Worm (Caenorhabditis elegans) whole organism, L4 larva: ENCODE measurements around the gene F59G1.8.

Experiments used
- F26F4.8 ChIP-seq: fragments of 200-800 bp; sonication (Bioruptor generic); conservative IDR thresholded peaks from 2 replicates; pipeline ENCODE4 v1.3.6; 2022; ENCODE audit warnings: missing genetic modification characterization, missing compliant biosample characterization
- F37D6.2 ChIP-seq: sonication (generic microtip); optimal IDR thresholded peaks from 2 replicates; lab custom pipeline; 2016; ENCODE audit warnings: mild to moderate bottlenecking, missing genetic modification characterization, missing compliant biosample characterization
- F44E2.7 ChIP-seq: fragments of 200-800 bp; sonication (Bioruptor generic); IDR thresholded peaks from 2 replicates; pipeline ENCODE4 v2.1.2; 2022; ENCODE audit warnings: missing genetic modification characterization, missing compliant biosample characterization
- F49E8.2 ChIP-seq: sonication (generic microtip); optimal IDR thresholded peaks from 2 replicates; lab custom pipeline; 2016; ENCODE audit warnings: missing compliant biosample characterization, mild to moderate bottlenecking, missing genetic modification characterization, borderline replicate concordance
- T20F7.1 ChIP-seq: fragments of 200-800 bp; sonication (Bioruptor generic); optimal IDR thresholded peaks from 2 replicates; lab custom pipeline; 2018; ENCODE audit warnings: mild to moderate bottlenecking, missing genetic modification characterization, missing compliant biosample characterization
- Y105C5A.15 ChIP-seq: fragments of 200-800 bp; sonication (Bioruptor generic); IDR thresholded peaks from 2 replicates; pipeline ENCODE4 v1.3.6; 2022; ENCODE audit warnings: missing genetic modification characterization, missing compliant biosample characterization
- Y5F2A.4 ChIP-seq: fragments of 200-800 bp; sonication (Bioruptor generic); optimal IDR thresholded peaks from 2 replicates; lab custom pipeline; 2018; ENCODE audit warnings: mild to moderate bottlenecking, missing genetic modification characterization, missing compliant biosample characterization
- Y75B8A.6 ChIP-seq: fragments of 200-800 bp; sonication (Bioruptor generic); IDR thresholded peaks from 2 replicates; pipeline ENCODE4 v1.3.6; 2022; ENCODE audit warnings: missing genetic modification reagents, missing genetic modification characterization, missing compliant biosample characterization
- aha-1 ChIP-seq: fragments of 150-350 bp; peaks from one replicate; lab custom pipeline; 2014; ENCODE audit warnings: missing biosample characterization, missing genetic modification characterization
- aly-2 ChIP-seq: sonication (generic microtip); optimal IDR thresholded peaks from 2 replicates; lab custom pipeline; 2018; ENCODE audit warnings: missing biosample characterization, missing genetic modification characterization
- attf-4 ChIP-seq: sonication (generic microtip); optimal IDR thresholded peaks from 3 replicates; lab custom pipeline; 2017; ENCODE audit warnings: missing biosample characterization, missing genetic modification characterization
- ceh-28 ChIP-seq: fragments of 150-350 bp; optimal IDR thresholded peaks from 2 replicates; lab custom pipeline; 2014; ENCODE audit warnings: missing biosample characterization, missing genetic modification reagents, missing genetic modification characterization
- ctbp-1 ChIP-seq: fragments of 200-800 bp; sonication (Bioruptor generic); IDR thresholded peaks from 2 replicates; pipeline ENCODE4 v1.3.6; 2022; ENCODE audit warnings: missing genetic modification reagents, missing genetic modification characterization, missing compliant biosample characterization
- daf-12 ChIP-seq: fragments of 150-350 bp; optimal IDR thresholded peaks from 2 replicates; lab custom pipeline; 2014; ENCODE audit warnings: missing biosample characterization, missing genetic modification reagents, missing genetic modification characterization
- daf-16 ChIP-seq, 3 experiments: sonication (generic microtip); optimal IDR thresholded peaks; 2 replicates each; lab custom pipeline; 2016 to 2017; ENCODE audit warnings: missing genetic modification characterization in 3 of 3, missing genetic modification reagents in 3 of 3, mild to moderate bottlenecking in 2 of 3, missing compliant biosample characterization in 2 of 3, missing biosample characterization in 1 of 3, moderate library complexity in 1 of 3
- daf-8 ChIP-seq: fragments of 200-800 bp; sonication (Bioruptor generic); IDR thresholded peaks from 2 replicates; pipeline ENCODE4 v1.3.6; 2022; ENCODE audit warnings: missing genetic modification characterization, missing compliant biosample characterization
- dmd-6 ChIP-seq: fragments of 200-800 bp; sonication (Bioruptor generic); IDR thresholded peaks from 2 replicates; pipeline ENCODE4 v1.3.6; 2022; ENCODE audit warnings: missing genetic modification reagents, missing genetic modification characterization, missing compliant biosample characterization
- dpl-1 ChIP-seq: fragments of 150-350 bp; optimal IDR thresholded peaks from 2 replicates; lab custom pipeline; 2014; ENCODE audit warnings: missing biosample characterization, missing genetic modification reagents, missing genetic modification characterization
- dve-1 ChIP-seq: sonication (generic microtip); optimal IDR thresholded peaks from 2 replicates; lab custom pipeline; 2017; ENCODE audit warnings: antibody characterized with exemption, mild to moderate bottlenecking, missing genetic modification characterization, missing compliant biosample characterization; ENCODE audit not compliant: insufficient read depth
- egl-43 ChIP-seq: fragments of 200-800 bp; sonication (Bioruptor generic); IDR thresholded peaks from 2 replicates; pipeline ENCODE4 v1.3.6; 2022; ENCODE audit warnings: missing genetic modification reagents, missing genetic modification characterization, missing compliant biosample characterization
- fkh-10 ChIP-seq: fragments of 150-350 bp; optimal IDR thresholded peaks from 2 replicates; lab custom pipeline; 2014; ENCODE audit warnings: missing biosample characterization, missing genetic modification reagents, missing genetic modification characterization
- hlh-30 ChIP-seq: sonication (generic microtip); optimal IDR thresholded peaks from 2 replicates; lab custom pipeline; 2017; ENCODE audit warnings: antibody characterized with exemption, mild to moderate bottlenecking, missing genetic modification characterization, missing compliant biosample characterization; ENCODE audit not compliant: insufficient read depth
- hmg-1.1 ChIP-seq: fragments of 200-800 bp; sonication (Bioruptor generic); IDR thresholded peaks from 2 replicates; pipeline ENCODE4 v1.3.6; 2022; ENCODE audit warnings: missing genetic modification reagents, missing genetic modification characterization, missing compliant biosample characterization
- jun-1 ChIP-seq: fragments of 150-350 bp; optimal IDR thresholded peaks from 2 replicates; lab custom pipeline; 2014; ENCODE audit warnings: missing biosample characterization, missing genetic modification reagents, missing genetic modification characterization
- lim-7 ChIP-seq: fragments of 200-800 bp; sonication (Bioruptor generic); IDR thresholded peaks from 2 replicates; pipeline ENCODE4 v1.3.6; 2022; ENCODE audit warnings: missing genetic modification characterization, missing compliant biosample characterization
- lin-1 ChIP-seq: fragments of 200-800 bp; sonication (Bioruptor generic); IDR thresholded peaks from 2 replicates; pipeline ENCODE4 v1.3.6; 2022; ENCODE audit warnings: missing genetic modification reagents, missing genetic modification characterization, missing compliant biosample characterization
- lin-13 ChIP-seq: fragments of 150-350 bp; optimal IDR thresholded peaks from 2 replicates; lab custom pipeline; 2014; ENCODE audit warnings: missing biosample characterization, missing genetic modification reagents, missing genetic modification characterization
- lin-15B ChIP-seq: fragments of 150-350 bp; sonication (generic microtip); optimal IDR thresholded peaks from 3 replicates; lab custom pipeline; 2014; ENCODE audit warnings: missing biosample characterization, missing genetic modification characterization
- lin-38 ChIP-seq: fragments of 200-800 bp; sonication (Bioruptor generic); IDR thresholded peaks from 2 replicates; pipeline ENCODE4 v1.3.6; 2022; ENCODE audit warnings: missing genetic modification reagents, missing genetic modification characterization, missing compliant biosample characterization
- lin-39 ChIP-seq: fragments of 150-350 bp; optimal IDR thresholded peaks from 2 replicates; lab custom pipeline; 2014; ENCODE audit warnings: missing biosample characterization, missing genetic modification reagents, missing genetic modification characterization
- lir-3 ChIP-seq: sonication (generic microtip); optimal IDR thresholded peaks from 2 replicates; lab custom pipeline; 2016; ENCODE audit warnings: mild to moderate bottlenecking, missing genetic modification characterization, missing compliant biosample characterization
- lsy-2 ChIP-seq, 2 experiments: fragments of 150-350 bp in 1 of 2; sonication (generic microtip) in 1 of 2; optimal IDR thresholded peaks; 2 replicates each; lab custom pipeline; 2014 to 2017; ENCODE audit warnings: missing biosample characterization in 2 of 2, missing genetic modification characterization in 2 of 2
- madf-5 ChIP-seq, 2 experiments: fragments of 200-800 bp; sonication (Bioruptor generic); IDR thresholded peaks; 2 replicates each; pipeline ENCODE4 v1.3.6; 2022; ENCODE audit warnings: missing compliant biosample characterization in 2 of 2, missing genetic modification characterization in 2 of 2
- mep-1 ChIP-seq: fragments of 150-350 bp; sonication (generic microtip); optimal IDR thresholded peaks from 3 replicates; lab custom pipeline; 2014; ENCODE audit warnings: missing biosample characterization, missing genetic modification characterization
- mes-2 ChIP-seq: sonication (generic microtip); optimal IDR thresholded peaks from 2 replicates; lab custom pipeline; 2016; ENCODE audit warnings: missing genotype, mild to moderate bottlenecking, missing genetic modification characterization, missing compliant biosample characterization; ENCODE audit not compliant: poor library complexity, severe bottlenecking
- nhr-11 ChIP-seq: fragments of 150-350 bp; optimal IDR thresholded peaks from 2 replicates; lab custom pipeline; 2014; ENCODE audit warnings: missing biosample characterization, missing genetic modification characterization
- nhr-237 ChIP-seq: sonication (generic microtip); optimal IDR thresholded peaks from 2 replicates; lab custom pipeline; 2017; ENCODE audit warnings: missing biosample characterization, missing genetic modification characterization
- nhr-25 ChIP-seq: sonication (generic microtip); optimal IDR thresholded peaks from 2 replicates; lab custom pipeline; 2017; ENCODE audit warnings: missing genetic modification characterization, mild to moderate bottlenecking, missing compliant biosample characterization, antibody characterized with exemption, moderate library complexity, borderline replicate concordance; ENCODE audit not compliant: insufficient read depth
- nhr-28 ChIP-seq: fragments of 150-350 bp; optimal IDR thresholded peaks from 2 replicates; lab custom pipeline; 2014; ENCODE audit warnings: missing biosample characterization, missing genetic modification characterization
- php-3 ChIP-seq: fragments of 200-800 bp; sonication (Bioruptor generic); IDR thresholded peaks from 2 replicates; pipeline ENCODE4 v1.3.6; 2022; ENCODE audit warnings: missing genetic modification reagents, missing genetic modification characterization, missing compliant biosample characterization
- rbr-2 ChIP-seq: sonication (generic microtip); optimal IDR thresholded peaks from 2 replicates; lab custom pipeline; 2016; ENCODE audit warnings: missing genotype, missing genetic modification characterization, missing compliant biosample characterization
- skn-1 ChIP-seq: fragments of 150-350 bp; optimal IDR thresholded peaks from 2 replicates; lab custom pipeline; 2014; ENCODE audit warnings: missing biosample characterization, missing genetic modification characterization
- spr-3 ChIP-seq: fragments of 200-800 bp; sonication (Bioruptor generic); optimal IDR thresholded peaks from 2 replicates; lab custom pipeline; 2018; ENCODE audit warnings: mild to moderate bottlenecking, missing genetic modification characterization, missing compliant biosample characterization
- tag-97 ChIP-seq: fragments of 200-800 bp; sonication (Bioruptor generic); IDR thresholded peaks from 2 replicates; pipeline ENCODE4 v1.3.6; 2022; ENCODE audit warnings: missing genetic modification characterization, missing compliant biosample characterization
- vab-7 ChIP-seq: fragments of 200-800 bp; sonication (Bioruptor generic); IDR thresholded peaks from 2 replicates; pipeline ENCODE4 v1.3.6; 2022; ENCODE audit warnings: missing genetic modification reagents, missing genetic modification characterization, missing compliant biosample characterization

Gene F59G1.8

ce11 chrII:5921620-5922019, 15.3 kb downstream of the F59G1.8 start, which contains the start of gene vrk-1:
vrk-1 (plus strand) TSS chrII:5921967.
- TF ChIP-seq php-3 (GFP tag; lab: Robert Waterston, UW) = no peak
- no peak for TF ChIP-seq lin-39
- peak; percentile 24 for TF ChIP-seq mes-2 (tag; lab: Kevin White, UChicago)
- peak; percentile 48 for TF ChIP-seq dpl-1 (GFP tag; lab: Kevin White, UChicago)
- TF ChIP-seq lim-7 (GFP tag; lab: Robert Waterston, UW) = no peak
- TF ChIP-seq F37D6.2 (tag; lab: Kevin White, UChicago) = no peak
- TF ChIP-seq lsy-2 (tag; optimal IDR thresholded peaks at IDR 0.05; lab: Kevin White, UChicago) = peak in 1 of 2 experiments; percentile 25
- peak; percentile 47 for TF ChIP-seq lin-38 (GFP tag; lab: Robert Waterston, UW)

- TF ChIP-seq mep-1 (tag; lab: Kevin White, UChicago) = no peak
- TF ChIP-seq nhr-11 (tag; lab: Kevin White, UChicago) = no peak
- no peak for TF ChIP-seq daf-8 (GFP tag; lab: Robert Waterston, UW)
- TF ChIP-seq aly-2 (tag; lab: Kevin White, UChicago) = no peak
- no peak for TF ChIP-seq ctbp-1 (GFP tag; lab: Robert Waterston, UW)
- TF ChIP-seq Y75B8A.6 (GFP tag; lab: Robert Waterston, UW) = no peak
- TF ChIP-seq lin-13 (GFP tag; lab: Kevin White, UChicago) = no peak
- no peak for TF ChIP-seq F44E2.7 (GFP tag; lab: Robert Waterston, UW)
- TF ChIP-seq vab-7 (GFP tag; lab: Robert Waterston, UW) = no peak
These were observed 22.1 kb downstream of the F59G1.8 start, which contains the start of gene egl-44 for ce11 chrII:5928502-5928901. egl-44 (plus strand) TSS chrII:5928802.

- peak; percentile 82 for TF ChIP-seq lin-1 (GFP tag; lab: Robert Waterston, UW)
- TF ChIP-seq skn-1 (tag; lab: Kevin White, UChicago) = no peak
- TF ChIP-seq lin-15B (tag; lab: Kevin White, UChicago) = no peak
- TF ChIP-seq madf-5 (GFP tag; IDR thresholded peaks at IDR 0.05; lab: Robert Waterston, UW) = no peak
- TF ChIP-seq fkh-10 = no peak
- TF ChIP-seq hmg-1.1 (GFP tag; lab: Robert Waterston, UW) = no peak
- TF ChIP-seq mes-2 (tag; lab: Kevin White, UChicago) = peak; percentile 6
- peak in 1 of 2 experiments; percentile 42 for TF ChIP-seq lsy-2 (tag; optimal IDR thresholded peaks at IDR 0.05; lab: Kevin White, UChicago)
- no peak for TF ChIP-seq ceh-28 (tag; lab: Kevin White, UChicago)
- TF ChIP-seq tag-97 (GFP tag; lab: Robert Waterston, UW) = no peak
- TF ChIP-seq daf-8 (GFP tag; lab: Robert Waterston, UW) = no peak
- TF ChIP-seq Y105C5A.15 = no peak
- TF ChIP-seq Y5F2A.4 (GFP tag; lab: Kevin White, UChicago) = no peak
- TF ChIP-seq jun-1 = no peak
- peak; percentile 71 for TF ChIP-seq dmd-6
- no peak for TF ChIP-seq ctbp-1 (GFP tag; lab: Robert Waterston, UW)
- TF ChIP-seq T20F7.1 (GFP tag; lab: Kevin White, UChicago) = peak; percentile 37
- peak; percentile 10 for TF ChIP-seq hlh-30 (tag; lab: Kevin White, UChicago)
- peak; percentile 35 for TF ChIP-seq mep-1 (tag; lab: Kevin White, UChicago)
- no peak for TF ChIP-seq egl-43 (GFP tag; lab: Robert Waterston, UW)
- TF ChIP-seq aha-1 (tag; lab: Kevin White, UChicago) = peak; percentile 47
- TF ChIP-seq F26F4.8 = no peak
- no peak for TF ChIP-seq daf-12 (tag; lab: Kevin White, UChicago)
- no peak for TF ChIP-seq F49E8.2
- no peak for TF ChIP-seq spr-3 (GFP tag; lab: Kevin White, UChicago)
- no peak for TF ChIP-seq rbr-2 (tag; lab: Kevin White, UChicago)
- TF ChIP-seq nhr-25 (tag; lab: Kevin White, UChicago) = no peak
- no peak for TF ChIP-seq dpl-1 (GFP tag; lab: Kevin White, UChicago)
- no peak for TF ChIP-seq nhr-237 (tag; lab: Kevin White, UChicago)
- TF ChIP-seq F44E2.7 (GFP tag; lab: Robert Waterston, UW) = no peak
- TF ChIP-seq attf-4 = no peak
- TF ChIP-seq dve-1 (tag; lab: Kevin White, UChicago) = peak; percentile 84
- no peak for TF ChIP-seq daf-16 (GFP tag; optimal IDR thresholded peaks at IDR 0.05; lab: Kevin White, UChicago)
- TF ChIP-seq daf-16 (tag; optimal IDR thresholded peaks at IDR 0.05; lab: Kevin White, UChicago) = peak; percentile 92
- TF ChIP-seq lir-3 (tag; lab: Kevin White, UChicago) = no peak
- TF ChIP-seq nhr-28 = peak; percentile 87
These were observed 23.8 kb downstream of the F59G1.8 start for ce11 chrII:5930095-5930653.
